Worm (Caenorhabditis elegans): ENCODE results near the gene Y62F5A.9.

Gene Y62F5A.9

ce11 chrII:11545299-11545951 is 6.8 kb upstream of the Y62F5A.9 start, which contains the start of gene dnj-13 (continued):
- TF ChIP-seq daf-16 (GFP tag; optimal IDR thresholded peaks at IDR 0.05) (peak; percentile 54 to 97), daf-16 (tag; optimal IDR thresholded peaks at IDR 0.05) (peak; percentile 79), mdl-1 (tag; optimal IDR thresholded peaks at IDR 0.05) (peak; percentile 75 to 76), ces-1 (GFP tag; optimal IDR thresholded peaks at IDR 0.05) (no peak), D1046.2 (GFP tag; IDR thresholded peaks at IDR 0.05) (peak; percentile 88), nhr-76 (tag; optimal IDR thresholded peaks at IDR 0.05) (no peak), lsy-2 (tag; optimal IDR thresholded peaks at IDR 0.05) (peak; percentile 88 to 94), cey-2 (tag; optimal IDR thresholded peaks at IDR 0.05; ENCODE audit: borderline replicate concordance, insufficient read depth) (no peak), lin-29 (GFP tag; IDR thresholded peaks at IDR 0.05) (peak; percentile 91), daf-12 (tag; optimal IDR thresholded peaks at IDR 0.05) (no peak), nhr-11 (tag; optimal IDR thresholded peaks at IDR 0.05) (peak; percentile 96), zfp-2 (tag; optimal IDR thresholded peaks at IDR 0.05) (peak; percentile 73), zip-11 (GFP tag; IDR thresholded peaks at IDR 0.05) (0 out of 2 replicates have a peak, but pooled peaks have one; percentile 20), Y48G9A.11 (GFP tag; IDR thresholded peaks at IDR 0.05) (peak; percentile 86), ztf-11 (tag; optimal IDR thresholded peaks at IDR 0.05) (peak; percentile 13), zip-2 (tag; optimal IDR thresholded peaks at IDR 0.05) (peak; percentile 79), ceh-28 (tag; optimal IDR thresholded peaks at IDR 0.05) (no peak), fos-1 (tag; optimal IDR thresholded peaks at IDR 0.05) (no peak), jun-1 (tag; optimal IDR thresholded peaks at IDR 0.05) (peak; percentile 87), nhr-28 (tag; optimal IDR thresholded peaks at IDR 0.05) (peak; percentile 85), tra-1 (GFP tag; IDR thresholded peaks at IDR 0.05) (peak; percentile 96), F44E2.7 (GFP tag; IDR thresholded peaks at IDR 0.05) (no peak), tag-97 (GFP tag; IDR thresholded peaks at IDR 0.05) (peak; percentile 87; the same call in 1 of the 2 replicates), dmd-8 (GFP tag; IDR thresholded peaks at IDR 0.05) (peak; percentile 84), nhr-6 (tag; optimal IDR thresholded peaks at IDR 0.05) (peak; percentile 80), arid-1 (GFP tag; conservative IDR thresholded peaks at IDR 0.05) (peak; percentile 97), unc-62 (GFP tag; optimal IDR thresholded peaks at IDR 0.05 in 1 of 2) (peak in 1 of 2 experiments; percentile 84), unc-62 (tag; optimal IDR thresholded peaks at IDR 0.05) (no peak), F37D6.2 (tag; optimal IDR thresholded peaks at IDR 0.05) (peak; percentile 91), ceh-20 (GFP tag; IDR thresholded peaks at IDR 0.05) (peak; percentile 96), ama-1 (optimal IDR thresholded peaks at IDR 0.05) (peak; percentile 71), sdz-12 (GFP tag; optimal IDR thresholded peaks at IDR 0.05) (peak; percentile 95), zfp-3 (GFP tag; conservative IDR thresholded peaks at IDR 0.05) (peak; percentile 98), nhr-77 (tag; optimal IDR thresholded peaks at IDR 0.05) (peak; percentile 90), daf-8 (GFP tag; IDR thresholded peaks at IDR 0.05) (no peak), lin-13 (GFP tag; optimal IDR thresholded peaks at IDR 0.05) (peak; percentile 91), pha-4 (GFP tag; IDR thresholded peaks at IDR 0.05) (peak; percentile 98), pha-4 (tag; optimal IDR thresholded peaks at IDR 0.05) (peak; percentile 89), nhr-41 (GFP tag; IDR thresholded peaks at IDR 0.05) (peak; percentile 94), unc-39 (tag; optimal IDR thresholded peaks at IDR 0.05) (no peak), spr-1 (tag; optimal IDR thresholded peaks at IDR 0.05) (peak; percentile 95), rbr-2 (tag; optimal IDR thresholded peaks at IDR 0.05) (peak; percentile 96), ceh-82 (tag; optimal IDR thresholded peaks at IDR 0.05) (no peak), nhr-111 (GFP tag; optimal IDR thresholded peaks at IDR 0.05) (peak; percentile 96), F49E8.2 (tag; optimal IDR thresholded peaks at IDR 0.05; ENCODE audit: borderline replicate concordance) (peak; percentile 94), ctbp-1 (GFP tag; IDR thresholded peaks at IDR 0.05) (peak; percentile 95), pqm-1 (tag; optimal IDR thresholded peaks at IDR 0.05) (no peak), dpl-1 (GFP tag; optimal IDR thresholded peaks at IDR 0.05) (peak; percentile 78), F26F4.8 (GFP tag; conservative IDR thresholded peaks at IDR 0.05) (no peak), ceh-32 (tag; optimal IDR thresholded peaks at IDR 0.05; ENCODE audit: poor library complexity) (peak; percentile 28), nhr-25 (tag; optimal IDR thresholded peaks at IDR 0.05; ENCODE audit: borderline replicate concordance, insufficient read depth) (peak; percentile 68)

Measured in whole organism, L4 larva.